Worm (Caenorhabditis elegans) whole organism, L1 larva: Measurements from ENCODE around the gene eng-1.

Experiments
- efl-3 ChIP-seq: fragments of 200-800 bp; sonication (Bioruptor generic); optimal IDR thresholded peaks from 2 replicates; lab custom pipeline; 2018; ENCODE audit warnings: mild to moderate bottlenecking, missing genetic modification characterization, missing compliant biosample characterization
- fkh-8 ChIP-seq: sonication (generic microtip); optimal IDR thresholded peaks from 2 replicates; lab custom pipeline; 2016; ENCODE audit warnings: mild to moderate bottlenecking, missing genetic modification characterization, missing compliant biosample characterization
- nhr-12 ChIP-seq: sonication (generic microtip); optimal IDR thresholded peaks from 2 replicates; lab custom pipeline; 2017; ENCODE audit warnings: missing biosample characterization, missing genetic modification characterization
- tlp-1 ChIP-seq: fragments of 150-350 bp; optimal IDR thresholded peaks from 2 replicates; lab custom pipeline; 2014; ENCODE audit warnings: missing biosample characterization, missing genetic modification characterization
- zag-1 ChIP-seq: fragments of 150-350 bp; optimal IDR thresholded peaks from 2 replicates; lab custom pipeline; 2014; ENCODE audit warnings: missing biosample characterization, missing genetic modification characterization

DNA sequence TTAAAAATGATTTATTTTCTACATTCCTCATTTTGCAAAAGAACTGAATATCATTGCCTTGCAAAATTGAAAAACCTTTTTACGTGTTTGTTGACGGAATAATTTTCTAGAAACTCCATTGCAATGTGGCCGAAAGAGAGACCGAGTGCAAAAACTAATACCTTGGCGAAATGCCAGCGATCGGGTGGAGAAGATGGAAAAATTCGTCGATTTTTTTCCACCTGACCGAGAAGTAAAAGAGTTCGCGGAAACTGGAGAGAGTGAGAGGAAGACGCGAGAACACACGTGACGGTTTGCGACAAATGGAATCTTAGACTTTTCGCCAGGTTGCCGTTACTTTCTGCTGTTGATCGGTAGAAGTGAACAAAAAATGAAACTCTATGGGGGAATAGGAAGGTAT lies 26.6 kb downstream of the eng-1 start:
- TF ChIP-seq zag-1 (tag; lab: Kevin White, UChicago) (no peak), tlp-1 (no peak), efl-3 (no peak), fkh-8 (tag; lab: Kevin White, UChicago) (peak; percentile 37), nhr-12 (tag; lab: Kevin White, UChicago) (no peak)
